Fruit fly (Drosophila melanogaster) whole organism, embryonic: Measurements from ENCODE around the gene CG14221.

Source experiments
- Blimp-1 ChIP-seq: fragments of 200-800 bp; sonication (Bioruptor generic); optimal IDR thresholded peaks from 3 replicates; lab custom pipeline; 2018; ENCODE audit warnings: missing biosample characterization, missing genetic modification characterization, mild to moderate bottlenecking, moderate library complexity, missing genetic modification reagents
- CG9215 ChIP-seq: fragments of 200-800 bp; sonication (Bioruptor generic); IDR thresholded peaks from 2 replicates; pipeline ENCODE4 v1.3.6; 2022; ENCODE audit warnings: missing biosample characterization, missing genetic modification characterization
- cwo ChIP-seq: fragments of 200-800 bp; sonication (Bioruptor generic); optimal IDR thresholded peaks from 3 replicates; lab custom pipeline; 2017; ENCODE audit warnings: missing biosample characterization, missing genetic modification characterization, mild to moderate bottlenecking, moderate library complexity, missing genetic modification reagents
- ems ChIP-seq: fragments of 200-800 bp; sonication (Bioruptor generic); optimal IDR thresholded peaks from 3 replicates; lab custom pipeline; 2016; ENCODE audit warnings: missing biosample characterization, missing genetic modification characterization
- tx ChIP-seq: fragments of 200-800 bp; sonication (Bioruptor generic); optimal IDR thresholded peaks from 2 replicates; lab custom pipeline; 2016; ENCODE audit warnings: missing biosample characterization, missing genetic modification characterization

DNA sequence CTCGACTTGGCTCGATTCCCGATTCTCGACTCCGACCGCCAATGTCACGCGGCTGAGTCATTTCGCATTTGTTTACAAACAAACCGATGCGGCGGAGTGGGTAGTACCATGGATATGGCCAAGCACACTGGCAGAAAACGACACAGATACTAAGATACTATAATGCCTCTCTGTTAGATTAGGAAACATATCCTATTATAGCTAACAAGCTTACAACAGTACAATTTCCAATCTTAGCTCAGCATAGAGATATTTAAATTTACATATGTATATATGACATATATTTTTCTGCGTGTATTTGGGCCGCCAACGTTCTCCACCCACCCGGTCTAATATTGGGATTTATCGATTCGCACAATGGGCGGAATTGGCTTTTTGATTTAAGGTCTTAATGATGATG is 17.1 kb downstream of the CG14221 start:
- TF ChIP-seq cwo (GFP tag; lab: Kevin White, UChicago) (peak; percentile 75), ems (peak; percentile 57), CG9215 (GFP tag; lab: Robert Waterston, UW) (peak; percentile 73), Blimp-1 (peak; percentile 70), tx (peak; percentile 20)
